Fruit fly (Drosophila melanogaster): ENCODE data around the gene CG31949.

The CG31949 gene

dm6 chr2L:2269040-2269439 is 30.9 kb upstream of the CG31949 start, which contains the start of gene CG17242:
Gene CG17242, minus strand, starts transcription at chr2L:2269140.
- TF ChIP-seq GATAd (GFP tag; optimal IDR thresholded peaks at IDR 0.05), result no peak
- TF ChIP-seq tai (GFP tag; optimal IDR thresholded peaks at IDR 0.05), result no peak
- no peak for TF ChIP-seq lola (GFP tag; optimal IDR thresholded peaks at IDR 0.05)
- no peak for TF ChIP-seq Abd-B (GFP tag; optimal IDR thresholded peaks at IDR 0.05)
- no peak for TF ChIP-seq h (GFP tag; optimal IDR thresholded peaks at IDR 0.05)
- no peak for TF ChIP-seq dsf (GFP tag; optimal IDR thresholded peaks at IDR 0.05; ENCODE audit: borderline replicate concordance)
- no peak for TF ChIP-seq jim (GFP tag; optimal IDR thresholded peaks at IDR 0.05)
- TF ChIP-seq brk (GFP tag; optimal IDR thresholded peaks at IDR 0.05), result no peak
- TF ChIP-seq Dif (GFP tag; optimal IDR thresholded peaks at IDR 0.05; ENCODE audit: partially characterized antibody), result no peak
- no peak for TF ChIP-seq Rel (GFP tag; optimal IDR thresholded peaks at IDR 0.05)
- TF ChIP-seq Rel (tag; optimal IDR thresholded peaks at IDR 0.05), result no peak
- TF ChIP-seq foxo (GFP tag; optimal IDR thresholded peaks at IDR 0.05), result no peak
- no peak for TF ChIP-seq psq (GFP tag; optimal IDR thresholded peaks at IDR 0.05)
- no peak for TF ChIP-seq Sp1 (GFP tag; optimal IDR thresholded peaks at IDR 0.05)
- TF ChIP-seq Mio (GFP tag; optimal IDR thresholded peaks at IDR 0.05), result no peak
- TF ChIP-seq br (GFP tag; optimal IDR thresholded peaks at IDR 0.05), result no peak
- no peak for TF ChIP-seq Vsx2 (GFP tag; optimal IDR thresholded peaks at IDR 0.05; ENCODE audit: partially characterized antibody)

dm6 chr2L:2284863-2285262 is 15.0 kb upstream of the CG31949 start, which contains the start of gene CG4271:
Gene CG4271, plus strand, starts transcription at chr2L:2285163.
- no peak for TF ChIP-seq Mio (GFP tag; optimal IDR thresholded peaks at IDR 0.05)
- TF ChIP-seq GATAd (GFP tag; optimal IDR thresholded peaks at IDR 0.05), result no peak
- TF ChIP-seq OdsH (GFP tag; optimal IDR thresholded peaks at IDR 0.05), result no peak
- TF ChIP-seq Sp1 (GFP tag; optimal IDR thresholded peaks at IDR 0.05), result no peak
- no peak for TF ChIP-seq N (GFP tag; optimal IDR thresholded peaks at IDR 0.05)
- TF ChIP-seq psq (GFP tag; optimal IDR thresholded peaks at IDR 0.05), result no peak
- TF ChIP-seq woc (GFP tag; optimal IDR thresholded peaks at IDR 0.05), result no peak
- no peak for TF ChIP-seq usp (GFP tag; optimal IDR thresholded peaks at IDR 0.05)
- TF ChIP-seq br (GFP tag; optimal IDR thresholded peaks at IDR 0.05), result no peak
- TF ChIP-seq jim (GFP tag; optimal IDR thresholded peaks at IDR 0.05), result no peak
- TF ChIP-seq Vsx2 (GFP tag; optimal IDR thresholded peaks at IDR 0.05; ENCODE audit: partially characterized antibody), result no peak
- TF ChIP-seq sv (GFP tag; optimal IDR thresholded peaks at IDR 0.05), result no peak
- TF ChIP-seq Hr83 (GFP tag; optimal IDR thresholded peaks at IDR 0.05; ENCODE audit: poor library complexity, severe bottlenecking), result no peak
- no peak for TF ChIP-seq dmrt93B (GFP tag; optimal IDR thresholded peaks at IDR 0.05)

dm6 chr2L:2286773-2287172 is 13.1 kb upstream of the CG31949 start, which contains the start of gene CG31681:
Gene CG31681, minus strand, starts transcription at chr2L:2286873.
- TF ChIP-seq sage (GFP tag; optimal IDR thresholded peaks at IDR 0.05), result no peak
- no peak for TF ChIP-seq Hr83 (GFP tag; optimal IDR thresholded peaks at IDR 0.05; ENCODE audit: poor library complexity, severe bottlenecking)
- TF ChIP-seq ey (GFP tag; optimal IDR thresholded peaks at IDR 0.05), result no peak
- TF ChIP-seq dmrt93B (GFP tag; optimal IDR thresholded peaks at IDR 0.05), result no peak
- TF ChIP-seq woc (GFP tag; optimal IDR thresholded peaks at IDR 0.05), result no peak
- no peak for TF ChIP-seq N (GFP tag; optimal IDR thresholded peaks at IDR 0.05)
- TF ChIP-seq fru (GFP tag; optimal IDR thresholded peaks at IDR 0.05), result no peak
- TF ChIP-seq foxo (GFP tag; optimal IDR thresholded peaks at IDR 0.05), result no peak
- TF ChIP-seq Hr78 (GFP tag; optimal IDR thresholded peaks at IDR 0.05), result no peak

dm6 chr2L:2287807-2288206 is 12.1 kb upstream of the CG31949 start, which contains the start of gene CG42658:
Gene CG42658, minus strand, starts transcription at chr2L:2287907.
- TF ChIP-seq woc (GFP tag; optimal IDR thresholded peaks at IDR 0.05) (no peak), Sp1 (GFP tag; optimal IDR thresholded peaks at IDR 0.05) (no peak), Hnf4 (GFP tag; optimal IDR thresholded peaks at IDR 0.05) (no peak), Dfd (GFP tag; optimal IDR thresholded peaks at IDR 0.05) (no peak), Rel (GFP tag; optimal IDR thresholded peaks at IDR 0.05) (no peak), Rel (tag; optimal IDR thresholded peaks at IDR 0.05) (no peak)

dm6 chr2L:2289316-2289715 is 10.6 kb upstream of the CG31949 start, which contains the start of gene CG17237:
Gene CG17237, minus strand, starts transcription at chr2L:2289416.
- TF ChIP-seq tai (GFP tag; optimal IDR thresholded peaks at IDR 0.05), result no peak
- TF ChIP-seq OdsH (GFP tag; optimal IDR thresholded peaks at IDR 0.05), result no peak
- no peak for TF ChIP-seq CG32264 (GFP tag; optimal IDR thresholded peaks at IDR 0.05)
- no peak for TF ChIP-seq sv (GFP tag; optimal IDR thresholded peaks at IDR 0.05)
- no peak for TF ChIP-seq Vsx2 (GFP tag; optimal IDR thresholded peaks at IDR 0.05; ENCODE audit: partially characterized antibody)
- TF ChIP-seq ey (GFP tag; optimal IDR thresholded peaks at IDR 0.05), result no peak
- no peak for TF ChIP-seq Jra (GFP tag; optimal IDR thresholded peaks at IDR 0.05)
- no peak for TF ChIP-seq Dif (GFP tag; optimal IDR thresholded peaks at IDR 0.05; ENCODE audit: partially characterized antibody)
- TF ChIP-seq CrebA (GFP tag; optimal IDR thresholded peaks at IDR 0.05; ENCODE audit: borderline replicate concordance), result no peak
- no peak for TF ChIP-seq Mio (GFP tag; optimal IDR thresholded peaks at IDR 0.05)
- TF ChIP-seq dmrt93B (GFP tag; optimal IDR thresholded peaks at IDR 0.05), result no peak
- TF ChIP-seq Hr83 (GFP tag; optimal IDR thresholded peaks at IDR 0.05; ENCODE audit: poor library complexity, severe bottlenecking), result no peak
- no peak for TF ChIP-seq CG9705 (GFP tag; optimal IDR thresholded peaks at IDR 0.05)
